Worm (Caenorhabditis elegans) whole organism, dauer: ENCODE data around the gene hmgs-1.
"Not testable (repeated sequence)": the region's sequence is repeated elsewhere in the genome, so short reads cannot be mapped to it uniquely, and the experiment has no call there.

Experiments used
- unc-62 ChIP-seq: sonication (generic microtip); optimal IDR thresholded peaks from 2 replicates; lab custom pipeline; 2017; ENCODE audit warnings: missing biosample characterization, missing genetic modification reagents, missing genetic modification characterization

hmgs-1 gene

DNA sequence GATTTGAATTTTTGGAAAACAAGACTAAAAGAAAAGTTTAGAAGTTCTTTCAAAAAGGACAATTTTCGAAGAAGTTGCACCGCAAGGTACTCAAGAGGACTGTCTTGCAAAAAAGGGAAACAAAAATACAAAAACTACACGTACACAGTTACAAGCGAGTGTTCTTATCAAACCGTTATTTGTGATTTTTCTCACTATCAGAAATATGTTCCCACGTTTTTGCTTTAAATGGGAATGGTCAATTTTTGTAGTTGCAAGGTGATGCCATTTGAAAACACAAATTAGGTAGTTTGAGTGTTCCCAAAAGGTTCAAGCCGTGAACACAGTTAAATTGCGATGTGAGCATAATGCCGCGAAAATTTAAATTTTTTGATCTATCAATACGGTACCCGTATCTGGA lies 11.8 kb upstream of the hmgs-1 start:
- TF ChIP-seq unc-62 (GFP tag; lab: Kevin White, UChicago) = no peak

DNA sequence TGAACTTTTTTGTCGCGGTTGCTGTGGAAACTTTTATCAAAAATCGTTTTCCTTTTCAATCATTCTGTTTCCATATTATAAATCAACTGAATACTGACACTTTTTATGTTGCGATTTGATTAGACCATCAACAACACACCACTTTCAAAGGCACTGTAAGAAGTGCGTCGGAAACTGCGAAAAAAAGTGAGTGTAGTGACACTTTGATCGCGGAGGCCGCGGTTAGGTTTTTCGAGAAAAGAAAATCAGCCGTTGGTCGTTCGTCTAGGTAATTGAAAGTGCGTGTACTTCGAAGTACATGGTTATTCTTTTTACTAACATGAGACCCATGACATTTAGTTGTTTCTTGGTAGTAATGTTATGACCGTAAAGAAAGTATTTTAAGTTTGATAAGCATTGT lies 11.2 kb upstream of the hmgs-1 start:
- TF ChIP-seq unc-62 (GFP tag; lab: Kevin White, UChicago) = no peak

ce11 chrV:5693595-5693994 lies 9.2 kb upstream of the hmgs-1 start:
- TF ChIP-seq unc-62 (GFP tag; lab: Kevin White, UChicago) = no peak

DNA sequence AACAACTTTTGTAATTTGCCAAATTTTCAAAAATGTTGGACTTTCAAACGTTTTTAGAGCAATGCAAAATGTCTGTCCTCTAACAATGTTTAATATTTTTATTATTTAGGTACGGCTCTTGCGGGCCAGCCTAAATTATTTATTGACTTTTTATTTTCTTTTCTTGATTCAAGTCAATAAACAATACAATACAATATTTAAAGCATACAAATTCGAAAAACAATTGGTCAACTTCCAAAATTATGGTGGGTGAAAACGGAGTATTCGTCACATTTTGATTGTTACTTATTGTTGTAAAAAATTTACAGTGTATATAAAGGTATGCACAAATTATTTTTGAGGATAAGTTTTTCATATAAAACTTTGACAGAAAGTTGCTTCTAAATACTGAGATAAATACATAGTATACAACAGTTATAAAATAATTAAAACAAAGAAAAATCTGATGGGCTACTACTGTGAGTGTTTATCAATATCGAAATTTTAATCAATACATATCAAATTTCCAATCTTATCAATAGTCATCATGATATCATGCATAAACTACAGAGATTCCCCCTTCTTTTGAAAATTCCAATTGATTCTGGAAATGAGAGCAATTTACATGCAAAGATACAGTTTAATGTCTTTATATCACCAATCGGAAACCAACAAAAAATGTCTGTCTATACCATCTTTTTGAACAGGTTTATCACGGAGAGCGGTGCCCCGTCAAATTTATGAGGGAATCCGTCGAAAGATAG lies 7.4 kb upstream of the hmgs-1 start, which contains the start of gene F25B4.8:
F25B4.8 (minus strand) TSS at position 51 of the 743 bp plus-strand sequence.
- no peak for TF ChIP-seq unc-62 (GFP tag; lab: Kevin White, UChicago)

DNA sequence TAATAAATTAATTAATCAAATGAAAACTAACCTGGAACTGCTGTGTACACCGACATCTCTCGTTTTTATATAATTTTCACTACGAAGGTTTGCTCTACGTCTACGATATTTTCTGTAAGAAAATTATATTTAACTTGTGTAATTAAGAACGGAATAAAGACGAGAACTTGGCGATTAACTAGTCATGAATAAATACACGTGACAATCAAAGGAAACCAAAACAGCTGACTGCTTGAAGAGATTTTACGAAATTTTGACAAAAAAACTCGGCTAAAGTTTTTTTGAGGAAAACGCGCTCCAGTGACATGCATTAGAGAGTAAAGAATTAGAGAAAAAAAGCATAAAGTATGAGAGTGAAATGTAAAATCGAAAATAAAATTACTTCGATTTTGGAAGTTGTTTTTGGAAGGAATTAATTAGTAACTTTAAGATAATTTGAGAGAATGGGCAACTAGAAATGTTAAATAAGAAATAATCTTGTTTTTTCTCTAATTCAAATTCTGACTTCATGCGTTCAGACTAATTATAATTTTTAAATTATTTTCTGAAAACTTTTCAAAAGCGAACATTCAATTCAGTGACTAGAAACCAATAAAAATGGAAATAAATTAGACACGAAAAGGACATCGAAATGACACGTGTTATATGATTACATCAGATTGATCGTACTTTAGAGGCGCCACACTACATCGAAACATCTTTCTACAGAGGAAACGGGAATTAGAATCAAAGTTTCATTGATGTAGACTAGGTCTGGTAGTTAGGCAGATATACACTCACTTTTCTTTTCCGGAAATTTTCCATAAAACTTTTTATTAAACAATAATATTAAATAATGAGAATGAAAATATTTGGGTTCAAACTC lies 3.0 kb upstream of the hmgs-1 start, which contains the start of gene F25B4.7:
F25B4.7 (minus strand) TSS at position 112 of the 865 bp plus-strand sequence.
- TF ChIP-seq unc-62 (GFP tag; lab: Kevin White, UChicago) = no peak

DNA sequence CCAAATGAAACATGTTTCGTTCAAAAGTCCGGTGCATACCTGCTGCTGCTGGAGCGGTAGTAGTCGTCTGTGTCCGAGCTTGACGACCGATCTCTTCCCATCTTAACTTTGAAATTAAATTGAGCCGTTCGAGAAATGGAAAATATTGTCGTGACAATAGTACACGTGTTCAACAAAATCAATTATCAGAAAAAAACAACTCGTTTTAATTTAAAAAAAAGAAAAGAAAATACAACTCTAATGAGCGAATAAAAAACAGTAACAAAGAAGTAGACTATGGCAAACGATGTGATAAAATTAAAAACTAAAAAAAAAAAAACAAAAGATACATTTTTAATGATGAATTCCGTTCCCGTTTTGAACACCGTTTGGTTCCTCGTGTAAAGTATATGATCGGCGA lies 1.9 kb downstream of the hmgs-1 start, which contains the start of gene prp-39:
prp-39 (minus strand) TSS at position 101 of the 400 bp plus-strand sequence.
- no peak for TF ChIP-seq unc-62 (GFP tag; lab: Kevin White, UChicago)

ce11 chrV:5677947-5678346 lies 6.4 kb downstream of the hmgs-1 start:
- TF ChIP-seq unc-62 (GFP tag; lab: Kevin White, UChicago) = no peak

DNA sequence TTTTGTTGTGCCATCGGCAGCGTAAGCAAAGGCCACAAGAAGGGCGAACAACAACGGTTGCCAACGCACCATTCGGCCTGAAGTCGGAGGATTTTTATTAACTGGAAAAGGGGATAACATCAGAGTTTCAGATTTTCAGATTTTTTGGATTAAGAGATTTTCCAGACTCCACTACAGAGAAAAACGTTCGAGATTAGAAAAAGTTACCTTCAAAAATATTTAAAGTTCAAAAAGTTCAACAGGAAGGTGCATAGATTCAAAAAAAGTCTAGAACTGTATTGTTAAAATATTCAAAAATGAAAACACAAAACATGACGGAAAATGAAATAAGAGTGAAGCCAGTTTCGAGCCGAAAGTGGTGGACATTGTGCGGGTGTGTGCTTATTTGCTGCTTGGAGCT lies 8.4 kb downstream of the hmgs-1 start, which contains the start of gene pqn-13:
pqn-13 (minus strand) TSS at position 101 of the 400 bp plus-strand sequence.
- TF ChIP-seq unc-62 (GFP tag; lab: Kevin White, UChicago) = no peak

- TF ChIP-seq unc-62 (GFP tag; lab: Kevin White, UChicago) = no peak
These were observed 12.1 kb downstream of the hmgs-1 start for ce11 chrV:5672270-5672669.

DNA sequence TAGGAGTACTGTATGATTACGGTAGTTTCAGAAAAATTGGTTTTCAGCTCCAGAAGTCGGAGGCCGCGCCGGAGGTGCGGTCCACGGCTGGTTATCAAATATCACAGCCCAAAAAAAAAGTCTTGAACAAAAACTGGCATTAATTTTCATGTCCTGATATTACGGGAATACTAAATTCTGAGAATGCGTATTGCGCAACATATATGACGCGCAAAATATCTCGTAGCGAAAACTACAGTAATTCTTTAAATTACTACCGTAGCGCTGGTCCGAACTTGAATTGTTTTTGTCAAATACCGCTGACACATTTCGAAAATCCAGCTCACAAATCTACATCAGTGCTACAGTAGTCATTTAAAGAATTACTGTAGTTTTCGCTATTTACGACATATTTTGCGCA lies 15.4 kb downstream of the hmgs-1 start:
- TF ChIP-seq unc-62 (GFP tag; lab: Kevin White, UChicago) = no peak

- TF ChIP-seq unc-62 (GFP tag; lab: Kevin White, UChicago) = no peak
These were observed 17.1 kb downstream of the hmgs-1 start for ce11 chrV:5667337-5667736.

- TF ChIP-seq unc-62 (GFP tag; lab: Kevin White, UChicago) = no peak
These were observed 18.2 kb downstream of the hmgs-1 start, which contains the start of gene C14C11.7 for ce11 chrV:5666036-5666729. Gene C14C11.7 (minus strand): TSS chrV:5666086.

DNA sequence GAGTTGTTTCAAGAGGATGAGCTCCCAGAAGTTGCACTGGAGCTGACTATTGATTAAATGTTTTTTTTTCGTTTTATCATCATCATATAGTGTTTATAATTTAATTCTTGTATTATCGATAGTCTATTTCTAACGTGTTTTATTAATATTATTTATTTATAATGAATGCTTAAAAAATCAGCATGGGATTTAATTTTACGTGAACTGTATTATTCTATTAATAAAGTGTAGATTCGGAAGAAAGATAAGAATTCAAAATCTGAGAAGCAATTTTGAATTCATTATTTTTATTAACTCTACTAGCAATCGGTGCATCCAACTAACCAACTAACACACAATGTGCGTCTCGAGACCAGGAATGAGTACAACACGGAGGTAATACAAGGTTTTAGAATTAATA lies 21.1 kb downstream of the hmgs-1 start, which contains the start of gene C14C11.1:
C14C11.1 (plus strand) TSS at position 301 of the 400 bp plus-strand sequence.
- TF ChIP-seq unc-62 (GFP tag; lab: Kevin White, UChicago) = not testable (repeated sequence)

DNA sequence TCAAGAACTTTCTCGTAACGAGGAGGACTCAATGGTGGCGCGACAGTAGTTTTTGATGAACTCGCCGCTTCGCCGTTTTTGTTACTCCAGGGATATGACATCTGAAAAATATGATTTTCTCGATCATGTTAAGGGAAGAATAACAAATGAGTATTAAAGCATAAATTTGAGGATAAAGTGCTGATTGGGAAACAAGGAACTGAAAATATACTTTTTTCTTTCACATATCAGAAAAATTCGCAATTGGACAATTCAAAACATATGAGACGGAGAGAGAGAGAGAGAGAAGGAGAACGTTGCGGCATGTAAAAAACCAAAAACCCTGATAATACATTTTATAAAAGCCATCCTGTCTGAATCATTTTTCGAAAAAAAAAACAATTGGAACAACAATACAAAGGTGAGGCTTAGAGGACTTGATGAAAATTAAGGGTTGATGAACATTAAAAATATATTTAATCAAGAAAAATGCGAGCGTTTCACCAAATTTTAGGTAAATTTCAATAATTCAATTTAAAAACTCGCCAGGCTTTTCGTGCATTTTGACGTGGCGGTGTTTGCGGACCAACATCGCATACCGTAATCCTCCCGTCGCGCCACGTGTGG lies 23.7 kb downstream of the hmgs-1 start, which contains the start of the genes mut-14 and C14C11.2:
mut-14 (minus strand) TSS at position 101 of the 606 bp plus-strand sequence.
C14C11.2 (plus strand) TSS at position 556 of the 606 bp plus-strand sequence.
- TF ChIP-seq unc-62 (GFP tag; lab: Kevin White, UChicago) = no peak
